Worm (Caenorhabditis elegans) whole organism, young adult: Measurements from ENCODE around the gene F32D8.3.

Experiments used
- F10E7.11 ChIP-seq: sonication (generic microtip); optimal IDR thresholded peaks from 2 replicates; lab custom pipeline; 2017; ENCODE audit warnings: mild to moderate bottlenecking, missing genetic modification characterization, moderate library complexity, missing compliant biosample characterization
- Y53G8AR.9 ChIP-seq: fragments of 200-800 bp; sonication (Bioruptor generic); conservative IDR thresholded peaks from 2 replicates; pipeline ENCODE4 v1.3.6; 2022; ENCODE audit warnings: missing genetic modification reagents, missing genetic modification characterization, missing compliant biosample characterization
- ZK185.1 ChIP-seq: sonication (generic microtip); optimal IDR thresholded peaks from 2 replicates; lab custom pipeline; 2016; ENCODE audit warnings: mild to moderate bottlenecking, missing genetic modification characterization, missing compliant biosample characterization; ENCODE audit not compliant: poor library complexity, severe bottlenecking
- atf-7 ChIP-seq: sonication (generic microtip); optimal IDR thresholded peaks from 2 replicates; lab custom pipeline; 2017; ENCODE audit warnings: mild to moderate bottlenecking, missing genetic modification characterization, missing compliant biosample characterization
- attf-5 ChIP-seq: fragments of 200-800 bp; sonication (Bioruptor generic); optimal IDR thresholded peaks from 2 replicates; lab custom pipeline; 2018; ENCODE audit warnings: mild to moderate bottlenecking, missing genetic modification characterization, missing compliant biosample characterization
- dpff-1 ChIP-seq: sonication (generic microtip); optimal IDR thresholded peaks from 2 replicates; lab custom pipeline; 2017; ENCODE audit warnings: mild to moderate bottlenecking, missing genetic modification characterization, missing compliant biosample characterization
- mxl-1 ChIP-seq: sonication (generic microtip); optimal IDR thresholded peaks from 2 replicates; lab custom pipeline; 2016; ENCODE audit warnings: missing genetic modification characterization, missing compliant biosample characterization
- pha-4 ChIP-seq: fragments of 150-350 bp; sonication (generic microtip); optimal IDR thresholded peaks from 2 replicates; lab custom pipeline; 2014; ENCODE audit warnings: missing biosample characterization, missing genetic modification reagents, missing genetic modification characterization
- snpc-1.3 ChIP-seq: sonication (generic microtip); optimal IDR thresholded peaks from 2 replicates; lab custom pipeline; 2017; ENCODE audit warnings: missing genetic modification characterization, mild to moderate bottlenecking, missing compliant biosample characterization, antibody characterized with exemption, moderate library complexity, missing genotype, missing genetic modification reagents; ENCODE audit not compliant: insufficient read depth
- tbp1 ChIP-seq: fragments of 200-800 bp; sonication (Bioruptor generic); optimal IDR thresholded peaks from 2 replicates; lab custom pipeline; 2018; ENCODE audit warnings: mild to moderate bottlenecking, missing genetic modification characterization, missing compliant biosample characterization
- tlf-1 ChIP-seq: fragments of 200-800 bp; sonication (Bioruptor generic); optimal IDR thresholded peaks from 2 replicates; lab custom pipeline; 2018; ENCODE audit warnings: mild to moderate bottlenecking, missing genetic modification characterization, missing compliant biosample characterization
- xnd-1 ChIP-seq: sonication (generic microtip); optimal IDR thresholded peaks from 2 replicates; lab custom pipeline; 2016; ENCODE audit warnings: missing genotype, missing genetic modification reagents, missing genetic modification characterization, missing compliant biosample characterization

DNA sequence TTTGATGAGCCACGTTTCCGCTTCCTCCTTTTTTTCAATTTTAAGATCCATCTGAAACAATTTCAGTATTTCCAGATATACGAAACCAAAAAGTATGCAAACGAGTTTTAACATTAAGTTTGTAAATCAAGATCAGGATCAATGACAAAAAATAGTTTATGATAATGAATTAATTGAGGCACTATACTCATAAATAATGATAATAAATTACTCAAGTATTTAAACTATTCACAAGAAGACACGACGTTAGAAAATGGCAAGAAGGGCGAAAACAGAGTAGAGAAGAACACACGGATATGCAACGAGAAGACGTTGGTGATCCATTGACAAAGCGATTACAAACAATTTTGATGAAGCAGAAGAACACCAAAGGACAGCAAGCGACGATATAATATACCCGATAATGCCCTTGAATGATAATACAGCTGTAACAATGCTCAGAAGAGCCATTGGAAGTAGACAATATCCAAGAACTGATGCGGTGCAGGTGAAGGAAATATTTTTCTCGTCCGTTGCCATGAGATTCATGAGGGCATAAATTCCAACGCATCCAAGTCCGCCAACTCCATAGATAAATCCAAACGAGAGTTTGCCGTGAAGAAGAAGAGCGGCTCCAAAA lies 7.0 kb downstream of the F32D8.3 start, which contains the start of gene F32D8.4:
- TF ChIP-seq snpc-1.3 (tag; lab: Kevin White, UChicago), result no peak
- TF ChIP-seq tbp1 (GFP tag; lab: Kevin White, UChicago), result no peak
- no peak for TF ChIP-seq xnd-1 (tag; lab: Kevin White, UChicago)
- no peak for TF ChIP-seq F10E7.11 (tag; lab: Kevin White, UChicago)
- TF ChIP-seq ZK185.1 (tag; lab: Kevin White, UChicago), result no peak
- no peak for TF ChIP-seq tlf-1 (GFP tag; lab: Kevin White, UChicago)
- TF ChIP-seq mxl-1 (tag; lab: Kevin White, UChicago), result no peak
- TF ChIP-seq atf-7 (tag; lab: Kevin White, UChicago), result no peak
- TF ChIP-seq attf-5 (GFP tag; lab: Kevin White, UChicago), result no peak
- TF ChIP-seq dpff-1, result no peak
- TF ChIP-seq Y53G8AR.9 (GFP tag; lab: Robert Waterston, UW), result no peak
- TF ChIP-seq pha-4 (tag; lab: Kevin White, UChicago), result no peak
